Worm (Caenorhabditis elegans) whole organism, late embryonic: Measurements from ENCODE around the gene rsks-1.
A peak's percentile ranks its signal among the peaks of the same experiment; 100 is the strongest.

ENCODE experiments used
- C08G9.2 ChIP-seq: sonication (generic microtip); optimal IDR thresholded peaks from 2 replicates; lab custom pipeline; 2016; ENCODE audit warnings: mild to moderate bottlenecking, missing genetic modification characterization, moderate library complexity, missing compliant biosample characterization
- F13H6.1 ChIP-seq: sonication (generic microtip); optimal IDR thresholded peaks from 2 replicates; lab custom pipeline; 2016; ENCODE audit warnings: missing genetic modification characterization, missing compliant biosample characterization
- K02D7.2 ChIP-seq: sonication (generic microtip); optimal IDR thresholded peaks from 2 replicates; lab custom pipeline; 2017; ENCODE audit warnings: mild to moderate bottlenecking, missing genetic modification characterization, missing compliant biosample characterization
- T23F11.4 ChIP-seq: fragments of 200-800 bp; sonication (Bioruptor generic); optimal IDR thresholded peaks from 2 replicates; lab custom pipeline; 2018; ENCODE audit warnings: mild to moderate bottlenecking, missing genetic modification characterization, missing compliant biosample characterization
- Y22D7AL.16 ChIP-seq: sonication (generic microtip); optimal IDR thresholded peaks from 2 replicates; lab custom pipeline; 2016; ENCODE audit warnings: missing genetic modification characterization, missing compliant biosample characterization
- ceh-19 ChIP-seq: fragments of 200-800 bp; sonication (Bioruptor generic); optimal IDR thresholded peaks from 2 replicates; lab custom pipeline; 2018; ENCODE audit warnings: mild to moderate bottlenecking, missing genetic modification characterization, missing compliant biosample characterization
- ceh-2 ChIP-seq: sonication (generic microtip); optimal IDR thresholded peaks from 2 replicates; lab custom pipeline; 2016; ENCODE audit warnings: missing genotype, missing genetic modification characterization, missing compliant biosample characterization
- ceh-22 ChIP-seq: sonication (generic microtip); optimal IDR thresholded peaks from 2 replicates; lab custom pipeline; 2017; ENCODE audit warnings: missing biosample characterization, missing genetic modification characterization
- ceh-30 ChIP-seq: fragments of 150-350 bp; optimal IDR thresholded peaks from 2 replicates; lab custom pipeline; 2014; ENCODE audit warnings: missing biosample characterization, missing genetic modification characterization
- ceh-31 ChIP-seq: sonication (generic microtip); optimal IDR thresholded peaks from 2 replicates; lab custom pipeline; 2016; ENCODE audit warnings: missing genetic modification characterization, missing compliant biosample characterization
- ceh-45 ChIP-seq: fragments of 200-800 bp; sonication (Bioruptor generic); IDR thresholded peaks from 2 replicates; pipeline ENCODE4 v1.3.6; 2022; ENCODE audit warnings: missing genetic modification reagents, missing genetic modification characterization, missing compliant biosample characterization
- ceh-48 ChIP-seq: sonication (generic microtip); optimal IDR thresholded peaks from 2 replicates; lab custom pipeline; 2016; ENCODE audit warnings: missing genetic modification characterization, inconsistent platforms, missing compliant biosample characterization
- ceh-6 ChIP-seq: fragments of 200-800 bp; sonication (Bioruptor generic); optimal IDR thresholded peaks from 2 replicates; lab custom pipeline; 2018; ENCODE audit warnings: mild to moderate bottlenecking, missing genetic modification characterization, missing compliant biosample characterization
- ceh-9 ChIP-seq: sonication (generic microtip); optimal IDR thresholded peaks from 2 replicates; lab custom pipeline; 2016; ENCODE audit warnings: mild to moderate bottlenecking, missing genetic modification characterization, inconsistent platforms, missing compliant biosample characterization
- dmd-4 ChIP-seq: sonication (generic microtip); optimal IDR thresholded peaks from 2 replicates; lab custom pipeline; 2016; ENCODE audit warnings: borderline replicate concordance, missing genetic modification characterization, missing compliant biosample characterization
- elt-4 ChIP-seq: sonication (generic microtip); optimal IDR thresholded peaks from 2 replicates; lab custom pipeline; 2016; ENCODE audit warnings: missing genetic modification characterization, missing compliant biosample characterization
- ets-4 ChIP-seq: sonication (generic microtip); optimal IDR thresholded peaks from 2 replicates; lab custom pipeline; 2016; ENCODE audit warnings: missing genetic modification characterization, missing compliant biosample characterization
- eyg-1 ChIP-seq: sonication (generic microtip); optimal IDR thresholded peaks from 2 replicates; lab custom pipeline; 2016; ENCODE audit warnings: missing genotype, missing genetic modification characterization, missing compliant biosample characterization
- fax-1 ChIP-seq: sonication (generic microtip); optimal IDR thresholded peaks from 2 replicates; lab custom pipeline; 2016; ENCODE audit warnings: missing genotype, missing genetic modification characterization, missing compliant biosample characterization
- fkh-6 ChIP-seq: sonication (generic microtip); optimal IDR thresholded peaks from 2 replicates; lab custom pipeline; 2016; ENCODE audit warnings: missing genetic modification characterization, missing compliant biosample characterization
- hlh-13 ChIP-seq: fragments of 200-800 bp; sonication (Bioruptor generic); optimal IDR thresholded peaks from 2 replicates; lab custom pipeline; 2018; ENCODE audit warnings: mild to moderate bottlenecking, missing genetic modification characterization, missing compliant biosample characterization
- hlh-30 ChIP-seq: sonication (generic microtip); optimal IDR thresholded peaks from 2 replicates; lab custom pipeline; 2017; ENCODE audit warnings: antibody characterized with exemption, missing genetic modification characterization, missing compliant biosample characterization; ENCODE audit not compliant: insufficient read depth
- hlh-6 ChIP-seq: sonication (generic microtip); optimal IDR thresholded peaks from 2 replicates; lab custom pipeline; 2016; ENCODE audit warnings: missing genotype, missing genetic modification characterization, missing compliant biosample characterization
- hlh-8 ChIP-seq: sonication (generic microtip); optimal IDR thresholded peaks from 2 replicates; lab custom pipeline; 2016; ENCODE audit warnings: missing genotype, missing genetic modification characterization, missing compliant biosample characterization
- lim-6 ChIP-seq: sonication (generic microtip); optimal IDR thresholded peaks from 2 replicates; lab custom pipeline; 2016; ENCODE audit warnings: missing genetic modification characterization, missing compliant biosample characterization
- lin-11 ChIP-seq: fragments of 200-800 bp; sonication (Bioruptor generic); optimal IDR thresholded peaks from 2 replicates; lab custom pipeline; 2018; ENCODE audit warnings: mild to moderate bottlenecking, missing genetic modification characterization, missing compliant biosample characterization
- madf-2 ChIP-seq: sonication (generic microtip); optimal IDR thresholded peaks from 2 replicates; lab custom pipeline; 2017; ENCODE audit warnings: missing genetic modification characterization, missing compliant biosample characterization
- mec-3 ChIP-seq: sonication (generic microtip); optimal IDR thresholded peaks from 2 replicates; lab custom pipeline; 2016; ENCODE audit warnings: borderline replicate concordance, missing genetic modification characterization, missing compliant biosample characterization
- nhr-11 ChIP-seq: fragments of 150-350 bp; optimal IDR thresholded peaks from 2 replicates; lab custom pipeline; 2014; ENCODE audit warnings: missing biosample characterization, missing genetic modification characterization
- nhr-232 ChIP-seq: sonication (generic microtip); optimal IDR thresholded peaks from 2 replicates; lab custom pipeline; 2016; ENCODE audit warnings: missing genetic modification characterization, missing compliant biosample characterization
- npax-4 ChIP-seq: sonication (generic microtip); optimal IDR thresholded peaks from 2 replicates; lab custom pipeline; 2016; ENCODE audit warnings: missing genetic modification characterization, missing compliant biosample characterization
- pag-3 ChIP-seq: sonication (generic microtip); optimal IDR thresholded peaks from 2 replicates; lab custom pipeline; 2016; ENCODE audit warnings: missing compliant biosample characterization, missing genetic modification characterization, borderline replicate concordance
- pat-9 ChIP-seq: fragments of 200-800 bp; sonication (Bioruptor generic); optimal IDR thresholded peaks from 2 replicates; lab custom pipeline; 2018; ENCODE audit warnings: mild to moderate bottlenecking, missing genetic modification characterization, moderate library complexity, missing compliant biosample characterization
- pax-1 ChIP-seq: fragments of 150-350 bp; optimal IDR thresholded peaks from 2 replicates; lab custom pipeline; 2014; ENCODE audit warnings: missing biosample characterization, missing genetic modification characterization
- pha-2 ChIP-seq: sonication (generic microtip); optimal IDR thresholded peaks from 2 replicates; lab custom pipeline; 2017; ENCODE audit warnings: mild to moderate bottlenecking, missing genetic modification characterization, missing compliant biosample characterization
- pha-4 ChIP-seq: fragments of 150-350 bp; optimal IDR thresholded peaks from 2 replicates; lab custom pipeline; 2018; ENCODE audit warnings: missing biosample characterization, missing genetic modification reagents, missing genetic modification characterization
- pqm-1 ChIP-seq: sonication (generic microtip); optimal IDR thresholded peaks from 2 replicates; lab custom pipeline; 2016; ENCODE audit warnings: missing genetic modification characterization, missing compliant biosample characterization
- sdc-2 ChIP-seq: sonication (generic microtip); optimal IDR thresholded peaks from 2 replicates; lab custom pipeline; 2016; ENCODE audit warnings: missing genotype, missing genetic modification characterization, missing compliant biosample characterization
- sox-2 ChIP-seq: fragments of 200-800 bp; sonication (Bioruptor generic); IDR thresholded peaks from 2 replicates; pipeline ENCODE4 v1.3.6; 2022; ENCODE audit warnings: missing genetic modification reagents, missing genetic modification characterization, missing compliant biosample characterization
- syd-9 ChIP-seq: sonication (generic microtip); optimal IDR thresholded peaks from 2 replicates; lab custom pipeline; 2016; ENCODE audit warnings: mild to moderate bottlenecking, missing genetic modification characterization, moderate library complexity, missing compliant biosample characterization
- tbx-2 ChIP-seq: sonication (generic microtip); optimal IDR thresholded peaks from 2 replicates; lab custom pipeline; 2016; ENCODE audit warnings: missing genetic modification characterization, missing compliant biosample characterization
- ttx-3 ChIP-seq: sonication (generic microtip); optimal IDR thresholded peaks from 2 replicates; lab custom pipeline; 2016; ENCODE audit warnings: missing genetic modification reagents, missing genetic modification characterization, missing compliant biosample characterization
- unc-42 ChIP-seq: sonication (generic microtip); optimal IDR thresholded peaks from 2 replicates; lab custom pipeline; 2016; ENCODE audit warnings: missing genotype, missing genetic modification characterization, missing compliant biosample characterization
- unc-55 ChIP-seq: sonication (generic microtip); optimal IDR thresholded peaks from 2 replicates; lab custom pipeline; 2017; ENCODE audit warnings: missing biosample characterization, missing genetic modification reagents, missing genetic modification characterization
- unc-86 ChIP-seq: sonication (generic microtip); optimal IDR thresholded peaks from 2 replicates; lab custom pipeline; 2016; ENCODE audit warnings: missing genetic modification characterization, missing compliant biosample characterization
- ztf-16 ChIP-seq: sonication (generic microtip); optimal IDR thresholded peaks from 2 replicates; lab custom pipeline; 2017; ENCODE audit warnings: missing genetic modification characterization, missing compliant biosample characterization

Gene rsks-1

ce11 chrIII:11287340-11287739 is 42.4 kb downstream of the rsks-1 start:
- peak; percentile 35 for TF ChIP-seq ceh-48 (tag; lab: Kevin White, UChicago)
- TF ChIP-seq ceh-22 (tag; lab: Kevin White, UChicago) = no peak

ce11 chrIII:11288295-11288694 is 43.4 kb downstream of the rsks-1 start:
- TF ChIP-seq pag-3 (tag; lab: Kevin White, UChicago) = no peak
- no peak for TF ChIP-seq mec-3 (tag; lab: Kevin White, UChicago)
- TF ChIP-seq pqm-1 (tag; lab: Kevin White, UChicago) = no peak
- no peak for TF ChIP-seq ets-4 (tag; lab: Kevin White, UChicago)
- no peak for TF ChIP-seq lin-11 (tag; lab: Kevin White, UChicago)
- no peak for TF ChIP-seq pha-4
- TF ChIP-seq unc-86 = no peak
- no peak for TF ChIP-seq lim-6
- no peak for TF ChIP-seq ceh-30 (tag; lab: Kevin White, UChicago)
- no peak for TF ChIP-seq ztf-16 (tag; lab: Kevin White, UChicago)
- TF ChIP-seq pax-1 (tag; lab: Kevin White, UChicago) = no peak
- TF ChIP-seq ceh-45 (GFP tag; lab: Robert Waterston, UW) = no peak
- no peak for TF ChIP-seq ceh-31
- TF ChIP-seq sdc-2 (tag; lab: Kevin White, UChicago) = no peak
- TF ChIP-seq hlh-13 (GFP tag; lab: Kevin White, UChicago) = no peak
- TF ChIP-seq sox-2 (GFP tag; lab: Robert Waterston, UW) = no peak
- TF ChIP-seq eyg-1 (tag; lab: Kevin White, UChicago) = no peak
- no peak for TF ChIP-seq ceh-2 (tag; lab: Kevin White, UChicago)
- TF ChIP-seq, all 69 proteins: peak for 0

ce11 chrIII:11289876-11290275 is 45.0 kb downstream of the rsks-1 start:
- no peak for TF ChIP-seq lin-11 (tag; lab: Kevin White, UChicago)
- no peak for TF ChIP-seq ceh-48 (tag; lab: Kevin White, UChicago)
- no peak for TF ChIP-seq hlh-30
- no peak for TF ChIP-seq npax-4 (tag; lab: Kevin White, UChicago)
- no peak for TF ChIP-seq fax-1 (tag; lab: Kevin White, UChicago)
- no peak for TF ChIP-seq unc-86
- no peak for TF ChIP-seq pha-2 (tag; lab: Kevin White, UChicago)
- no peak for TF ChIP-seq pqm-1 (tag; lab: Kevin White, UChicago)
- TF ChIP-seq syd-9 (tag; lab: Kevin White, UChicago) = no peak
- no peak for TF ChIP-seq ceh-30 (tag; lab: Kevin White, UChicago)
- no peak for TF ChIP-seq pag-3 (tag; lab: Kevin White, UChicago)
- no peak for TF ChIP-seq ceh-19 (GFP tag; lab: Kevin White, UChicago)
- TF ChIP-seq unc-42 = no peak
- TF ChIP-seq hlh-8 (tag; lab: Kevin White, UChicago) = no peak
- no peak for TF ChIP-seq unc-55 (GFP tag; lab: Kevin White, UChicago)
- TF ChIP-seq pha-4 = no peak

- no peak for TF ChIP-seq pha-4
- peak; percentile 87 for TF ChIP-seq tbx-2
- TF ChIP-seq ceh-2 (tag; lab: Kevin White, UChicago) = peak; percentile 87
- TF ChIP-seq hlh-13 (GFP tag; lab: Kevin White, UChicago) = no peak
- TF ChIP-seq ceh-22 (tag; lab: Kevin White, UChicago) = no peak
- no peak for TF ChIP-seq dmd-4 (tag; lab: Kevin White, UChicago)
- TF ChIP-seq elt-4 = no peak
- no peak for TF ChIP-seq npax-4 (tag; lab: Kevin White, UChicago)
- TF ChIP-seq nhr-11 (tag; lab: Kevin White, UChicago) = no peak
- no peak for TF ChIP-seq ceh-9 (tag; lab: Kevin White, UChicago)
- peak; percentile 53 for TF ChIP-seq fkh-6 (tag; lab: Kevin White, UChicago)
- TF ChIP-seq nhr-232 = no peak
- no peak for TF ChIP-seq Y22D7AL.16
- TF ChIP-seq pat-9 (tag; lab: Kevin White, UChicago) = no peak
- peak; percentile 38 for TF ChIP-seq F13H6.1
- peak; percentile 88 for TF ChIP-seq ets-4 (tag; lab: Kevin White, UChicago)
- TF ChIP-seq ceh-31 = peak; percentile 96
- no peak for TF ChIP-seq ceh-6
- TF ChIP-seq ttx-3 (tag; lab: Kevin White, UChicago) = no peak
- TF ChIP-seq C08G9.2 (tag; lab: Kevin White, UChicago) = peak; percentile 92
- TF ChIP-seq K02D7.2 (tag; lab: Kevin White, UChicago) = no peak
- peak; percentile 54 for TF ChIP-seq ztf-16 (tag; lab: Kevin White, UChicago)
- no peak for TF ChIP-seq hlh-6 (tag; lab: Kevin White, UChicago)
- TF ChIP-seq ceh-19 (GFP tag; lab: Kevin White, UChicago) = no peak
- TF ChIP-seq pax-1 (tag; lab: Kevin White, UChicago) = no peak
- TF ChIP-seq madf-2 (tag; lab: Kevin White, UChicago) = no peak
- no peak for TF ChIP-seq T23F11.4 (GFP tag; lab: Kevin White, UChicago)
- no peak for TF ChIP-seq lin-11 (tag; lab: Kevin White, UChicago)
Observed at ce11 chrIII:11290554-11290953, 45.6 kb downstream of the rsks-1 start, which contains the start of the genes gly-9, mib-1 and smc-3. Gene gly-9 (minus strand): TSS chrIII:11290580. Gene mib-1 (minus strand): TSS chrIII:11290676. Gene smc-3 (plus strand): TSS chrIII:11290904.
